Worm (Caenorhabditis elegans) whole organism, L2 larva: ENCODE data around the gene atf-7.

Source experiments
- lin-11 ChIP-seq: fragments of 150-350 bp; sonication (generic microtip); optimal IDR thresholded peaks from 2 replicates; lab custom pipeline; 2014; ENCODE audit warnings: missing biosample characterization, missing genetic modification characterization, inconsistent platforms, mixed read lengths
- nhr-237 ChIP-seq: fragments of 150-350 bp; optimal IDR thresholded peaks from 2 replicates; lab custom pipeline; 2014; ENCODE audit warnings: missing biosample characterization, missing genetic modification characterization
- skn-1 ChIP-seq: sonication (generic microtip); optimal IDR thresholded peaks from 2 replicates; lab custom pipeline; 2017; ENCODE audit warnings: missing biosample characterization, missing genetic modification characterization
- snpc-4 ChIP-seq: fragments of 150-350 bp; optimal IDR thresholded peaks from 2 replicates; lab custom pipeline; 2014; ENCODE audit warnings: missing biosample characterization, missing genetic modification characterization

DNA sequence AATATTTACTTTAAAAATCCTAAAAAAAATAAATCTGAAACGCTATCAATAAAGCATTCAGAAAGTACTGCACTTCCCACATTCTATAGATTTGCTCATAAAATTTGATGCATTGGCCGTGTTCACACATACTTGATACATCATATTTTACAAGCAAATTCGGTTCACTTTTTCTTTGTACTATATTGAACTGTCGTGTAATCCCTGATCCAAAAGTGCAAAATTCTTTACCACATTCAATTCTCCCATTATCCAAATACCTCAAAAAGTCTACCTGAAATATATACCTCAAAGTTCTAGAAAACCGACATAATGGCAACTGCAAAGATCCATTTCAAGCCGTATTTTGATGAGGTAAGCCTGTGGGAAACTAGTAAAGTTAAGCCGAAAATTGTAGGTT lies 57.1 kb downstream of the atf-7 start, which contains the start of gene nex-3:
- TF ChIP-seq snpc-4 (tag; lab: Kevin White, UChicago), result no peak
- no peak for TF ChIP-seq skn-1 (tag; lab: Kevin White, UChicago)
- TF ChIP-seq lin-11 (tag; lab: Kevin White, UChicago), result no peak
- TF ChIP-seq nhr-237, result no peak
